Worm (Caenorhabditis elegans) whole organism, L1 larva: ENCODE measurements around the gene acdh-6.

Source experiments
- C34B4.2 ChIP-seq: sonication (generic microtip); optimal IDR thresholded peaks from 2 replicates; lab custom pipeline; 2017; ENCODE audit warnings: mild to moderate bottlenecking, missing genetic modification characterization, missing compliant biosample characterization
- F16B12.6 ChIP-seq: fragments of 150-350 bp; optimal IDR thresholded peaks from 2 replicates; lab custom pipeline; 2014; ENCODE audit warnings: missing biosample characterization, missing genetic modification characterization
- aha-1 ChIP-seq: fragments of 150-350 bp; optimal IDR thresholded peaks from 2 replicates; lab custom pipeline; 2014; ENCODE audit warnings: missing biosample characterization, missing genetic modification characterization
- ceh-63 ChIP-seq: fragments of 200-800 bp; sonication (Bioruptor generic); optimal IDR thresholded peaks from 2 replicates; lab custom pipeline; 2018; ENCODE audit warnings: mild to moderate bottlenecking, missing genetic modification characterization, missing compliant biosample characterization
- ceh-82 ChIP-seq, 3 experiments: fragments of 150-350 bp in 1 of 3; sonication (generic microtip) in 2 of 3; optimal IDR thresholded peaks; 2 replicates each; lab custom pipeline; 2014 to 2017; ENCODE audit warnings: missing biosample characterization in 3 of 3, missing genetic modification characterization in 3 of 3
- dsc-1 ChIP-seq: sonication (generic microtip); optimal IDR thresholded peaks from 2 replicates; lab custom pipeline; 2016; ENCODE audit warnings: mild to moderate bottlenecking, missing genetic modification characterization, missing compliant biosample characterization
- efl-1 ChIP-seq, 4 experiments: fragments of 150-350 bp; optimal IDR thresholded peaks in 3 of 4; peaks in 1 of 4; 1 replicate in 1 of 4; 2 replicates in 3 of 4; lab custom pipeline; 2014; ENCODE audit warnings: missing biosample characterization in 2 of 4, missing genetic modification characterization in 2 of 4, missing genetic modification reagents in 2 of 4
- egl-27 ChIP-seq, 2 experiments: fragments of 150-350 bp in 1 of 2; sonication (generic microtip); optimal IDR thresholded peaks; 3 replicates each; lab custom pipeline; 2017 to 2018; ENCODE audit warnings: missing biosample characterization in 2 of 2, missing genetic modification characterization in 2 of 2, missing genetic modification reagents in 2 of 2
- elt-3 ChIP-seq, 6 experiments: fragments of 150-350 bp in 1 of 6; sonication (generic microtip); optimal IDR thresholded peaks; 2 replicates each; lab custom pipeline; 2017 to 2018; ENCODE audit warnings: missing biosample characterization in 6 of 6, missing genetic modification characterization in 6 of 6, inconsistent platforms in 1 of 6
- ets-5 ChIP-seq: fragments of 200-800 bp; sonication (Bioruptor generic); IDR thresholded peaks from 2 replicates; pipeline ENCODE4 v1.3.6; 2022; ENCODE audit warnings: missing genetic modification characterization, missing compliant biosample characterization
- fkh-10 ChIP-seq: sonication (generic microtip); optimal IDR thresholded peaks from 2 replicates; lab custom pipeline; 2017; ENCODE audit warnings: missing biosample characterization, missing genetic modification reagents, missing genetic modification characterization
- fkh-4 ChIP-seq: sonication (generic microtip); optimal IDR thresholded peaks from 2 replicates; lab custom pipeline; 2016; ENCODE audit warnings: missing compliant biosample characterization, missing genetic modification characterization, borderline replicate concordance
- fkh-8 ChIP-seq: sonication (generic microtip); optimal IDR thresholded peaks from 2 replicates; lab custom pipeline; 2016; ENCODE audit warnings: mild to moderate bottlenecking, missing genetic modification characterization, missing compliant biosample characterization
- fos-1 ChIP-seq: fragments of 150-350 bp; optimal IDR thresholded peaks from 2 replicates; lab custom pipeline; 2014; ENCODE audit warnings: missing biosample characterization, missing genetic modification characterization
- hlh-17 ChIP-seq: fragments of 200-800 bp; sonication (Bioruptor generic); optimal IDR thresholded peaks from 2 replicates; lab custom pipeline; 2018; ENCODE audit warnings: missing genetic modification characterization, mild to moderate bottlenecking, missing compliant biosample characterization, moderate library complexity, borderline replicate concordance
- hlh-4 ChIP-seq: sonication (generic microtip); optimal IDR thresholded peaks from 2 replicates; lab custom pipeline; 2016; ENCODE audit warnings: mild to moderate bottlenecking, missing genetic modification characterization, missing compliant biosample characterization
- isw-1 ChIP-seq: fragments of 200-800 bp; sonication (Bioruptor generic); IDR thresholded peaks from 2 replicates; pipeline ENCODE4 v1.3.6; 2022; ENCODE audit warnings: missing genetic modification characterization, missing compliant biosample characterization
- lin-13 ChIP-seq: fragments of 150-350 bp; optimal IDR thresholded peaks from 2 replicates; lab custom pipeline; 2014; ENCODE audit warnings: missing biosample characterization, missing genetic modification reagents, missing genetic modification characterization
- lin-14 ChIP-seq: fragments of 200-800 bp; sonication (Bioruptor generic); optimal IDR thresholded peaks from 2 replicates; lab custom pipeline; 2018; ENCODE audit warnings: mild to moderate bottlenecking, missing genetic modification characterization, moderate library complexity, missing compliant biosample characterization
- lin-15B ChIP-seq: fragments of 150-350 bp; sonication (generic microtip); optimal IDR thresholded peaks from 3 replicates; lab custom pipeline; 2014; ENCODE audit warnings: missing biosample characterization, missing genetic modification characterization
- lin-35 ChIP-seq, 2 experiments: fragments of 150-350 bp; optimal IDR thresholded peaks; 2 replicates each; lab custom pipeline; 2014; ENCODE audit warnings: missing biosample characterization in 2 of 2, missing genetic modification characterization in 2 of 2, missing genetic modification reagents in 2 of 2
- mab-9 ChIP-seq: fragments of 200-800 bp; sonication (Bioruptor generic); IDR thresholded peaks from 2 replicates; pipeline ENCODE4 v1.3.6; 2022; ENCODE audit warnings: missing genetic modification reagents, missing genetic modification characterization, missing compliant biosample characterization
- mdl-1 ChIP-seq, 2 experiments: fragments of 150-350 bp; optimal IDR thresholded peaks; 2 replicates each; lab custom pipeline; 2014 to 2017; ENCODE audit warnings: missing biosample characterization in 2 of 2, missing genetic modification characterization in 2 of 2, inconsistent platforms in 1 of 2
- mep-1 ChIP-seq: fragments of 150-350 bp; optimal IDR thresholded peaks from 2 replicates; lab custom pipeline; 2014; ENCODE audit warnings: missing biosample characterization, missing genetic modification characterization
- nhr-11 ChIP-seq: fragments of 150-350 bp; optimal IDR thresholded peaks from 2 replicates; lab custom pipeline; 2014; ENCODE audit warnings: missing biosample characterization, missing genetic modification characterization
- nhr-12 ChIP-seq: sonication (generic microtip); optimal IDR thresholded peaks from 2 replicates; lab custom pipeline; 2017; ENCODE audit warnings: missing biosample characterization, missing genetic modification characterization
- nhr-47 ChIP-seq: sonication (generic microtip); optimal IDR thresholded peaks from 2 replicates; lab custom pipeline; 2016; ENCODE audit warnings: mild to moderate bottlenecking, missing genetic modification characterization, moderate library complexity, missing compliant biosample characterization
- nhr-90 ChIP-seq: sonication (generic microtip); optimal IDR thresholded peaks from 2 replicates; lab custom pipeline; 2016; ENCODE audit warnings: mild to moderate bottlenecking, missing genetic modification characterization, missing compliant biosample characterization; ENCODE audit not compliant: poor library complexity
- pqm-1 ChIP-seq: sonication (generic microtip); optimal IDR thresholded peaks from 3 replicates; lab custom pipeline; 2017; ENCODE audit warnings: missing biosample characterization, missing genetic modification characterization
- rnt-1 ChIP-seq: sonication (generic microtip); optimal IDR thresholded peaks from 2 replicates; lab custom pipeline; 2016; ENCODE audit warnings: mild to moderate bottlenecking, missing genetic modification characterization, moderate library complexity, missing compliant biosample characterization
- skn-1 ChIP-seq: fragments of 150-350 bp; optimal IDR thresholded peaks from 2 replicates; lab custom pipeline; 2014; ENCODE audit warnings: missing biosample characterization, missing genetic modification characterization
- sox-4 ChIP-seq: sonication (generic microtip); optimal IDR thresholded peaks from 2 replicates; lab custom pipeline; 2016; ENCODE audit warnings: missing genetic modification characterization, missing compliant biosample characterization
- unc-130 ChIP-seq: fragments of 150-350 bp; optimal IDR thresholded peaks from 2 replicates; lab custom pipeline; 2017; ENCODE audit warnings: missing biosample characterization, missing genetic modification characterization, inconsistent platforms
- vab-15 ChIP-seq: sonication (generic microtip); optimal IDR thresholded peaks from 2 replicates; lab custom pipeline; 2017; ENCODE audit warnings: missing genotype, mild to moderate bottlenecking, missing genetic modification characterization, missing compliant biosample characterization
- zag-1 ChIP-seq: fragments of 150-350 bp; optimal IDR thresholded peaks from 2 replicates; lab custom pipeline; 2014; ENCODE audit warnings: missing biosample characterization, missing genetic modification characterization
- ztf-11 ChIP-seq, 2 experiments: sonication (generic microtip); optimal IDR thresholded peaks; 2 replicates each; lab custom pipeline; 2016 to 2017; ENCODE audit warnings: missing genetic modification characterization in 2 of 2, missing biosample characterization in 1 of 2, missing compliant biosample characterization in 1 of 2
- ztf-4 ChIP-seq: fragments of 150-350 bp; optimal IDR thresholded peaks from 2 replicates; lab custom pipeline; 2014; ENCODE audit warnings: missing biosample characterization, missing genetic modification characterization

Gene acdh-6

ce11 chrIII:8533900-8534299, 27.0 kb upstream of the acdh-6 start:
- TF ChIP-seq lin-14 (GFP tag; lab: Kevin White, UChicago) (peak; percentile 50), sox-4 (no peak), fkh-10 (GFP tag; lab: Kevin White, UChicago) (peak; percentile 60)

ce11 chrIII:8534647-8535181, 26.2 kb upstream of the acdh-6 start, which contains the start of gene trp-1:
trp-1 (plus strand) TSS chrIII:8535131.
- TF ChIP-seq efl-1 (optimal IDR thresholded peaks at IDR 0.05; lab: Kevin White, UChicago), result no peak
- peak in 1 of 2 experiments; percentile 26 for TF ChIP-seq efl-1 (GFP tag; optimal IDR thresholded peaks at IDR 0.05 in 1 of 2; lab: Kevin White, UChicago)
- TF ChIP-seq lin-35 (GFP tag; optimal IDR thresholded peaks at IDR 0.05; lab: Kevin White, UChicago), result no peak

- no peak for TF ChIP-seq skn-1 (tag; lab: Kevin White, UChicago)
- no peak for TF ChIP-seq unc-130 (tag; lab: Kevin White, UChicago)
- no peak for TF ChIP-seq isw-1 (GFP tag; lab: Robert Waterston, UW)
- no peak for TF ChIP-seq F16B12.6 (tag; lab: Kevin White, UChicago)
- no peak for TF ChIP-seq fkh-8 (tag; lab: Kevin White, UChicago)
- TF ChIP-seq fkh-4 (tag; lab: Kevin White, UChicago), result peak; percentile 57
- TF ChIP-seq dsc-1 (tag; lab: Kevin White, UChicago), result peak; percentile 95
- TF ChIP-seq nhr-11 (tag; lab: Kevin White, UChicago), result no peak
- TF ChIP-seq nhr-47 (tag; lab: Kevin White, UChicago), result no peak
- no peak for TF ChIP-seq ztf-4 (tag; lab: Kevin White, UChicago)
- no peak for TF ChIP-seq ceh-82 (tag; optimal IDR thresholded peaks at IDR 0.05; lab: Kevin White, UChicago)
- no peak for TF ChIP-seq lin-13 (GFP tag; lab: Kevin White, UChicago)
- no peak for TF ChIP-seq aha-1
- no peak for TF ChIP-seq lin-35 (GFP tag; optimal IDR thresholded peaks at IDR 0.05; lab: Kevin White, UChicago)
- TF ChIP-seq lin-14 (GFP tag; lab: Kevin White, UChicago), result no peak
- no peak for TF ChIP-seq rnt-1 (tag; lab: Kevin White, UChicago)
Measured at ce11 chrIII:8535445-8535844, 25.5 kb upstream of the acdh-6 start.

- TF ChIP-seq fkh-10 (GFP tag; lab: Kevin White, UChicago) (no peak), hlh-17 (no peak), fkh-8 (tag; lab: Kevin White, UChicago) (no peak), egl-27 (tag; optimal IDR thresholded peaks at IDR 0.05; lab: Kevin White, UChicago) (no peak), elt-3 (tag; optimal IDR thresholded peaks at IDR 0.05; lab: Kevin White, UChicago) (no peak), nhr-12 (no peak), ets-5 (no peak), mab-9 (GFP tag; lab: Robert Waterston, UW) (no peak)
Measured at ce11 chrIII:8545515-8545914, 15.4 kb upstream of the acdh-6 start, which contains the start of gene ZC21.6. ZC21.6 (minus strand) TSS chrIII:8545615.

- TF ChIP-seq hlh-4 (tag; lab: Kevin White, UChicago) (no peak), vab-15 (tag; lab: Kevin White, UChicago) (no peak), ztf-4 (tag; lab: Kevin White, UChicago) (no peak), nhr-11 (tag; lab: Kevin White, UChicago) (no peak), mdl-1 (tag; optimal IDR thresholded peaks at IDR 0.05; lab: Kevin White, UChicago) (no peak), hlh-17 (no peak), mep-1 (no peak), nhr-12 (no peak), nhr-90 (tag; lab: Kevin White, UChicago) (no peak), dsc-1 (tag; lab: Kevin White, UChicago) (no peak), fkh-8 (tag; lab: Kevin White, UChicago) (no peak), ztf-11 (tag; optimal IDR thresholded peaks at IDR 0.05; lab: Kevin White, UChicago) (no peak), ceh-63 (GFP tag; lab: Kevin White, UChicago) (no peak), zag-1 (no peak), fos-1 (tag; lab: Kevin White, UChicago) (no peak), aha-1 (no peak), pqm-1 (no peak), C34B4.2 (tag; lab: Kevin White, UChicago) (no peak), lin-15B (tag; lab: Kevin White, UChicago) (no peak)
Measured at ce11 chrIII:8551705-8552104, 9.2 kb upstream of the acdh-6 start.
